Worm (Caenorhabditis elegans) whole organism, late embryonic: ENCODE results near the gene ZK185.1.

Experiments
- ama-1 ChIP-seq: fragments of 150-350 bp; optimal IDR thresholded peaks from 2 replicates; lab custom pipeline; 2014
- ceh-48 ChIP-seq: sonication (generic microtip); optimal IDR thresholded peaks from 2 replicates; lab custom pipeline; 2016; ENCODE audit warnings: missing genetic modification characterization, inconsistent platforms, missing compliant biosample characterization
- fax-1 ChIP-seq: sonication (generic microtip); optimal IDR thresholded peaks from 2 replicates; lab custom pipeline; 2016; ENCODE audit warnings: missing genotype, missing genetic modification characterization, missing compliant biosample characterization
- fkh-10 ChIP-seq: fragments of 150-350 bp; optimal IDR thresholded peaks from 2 replicates; lab custom pipeline; 2014; ENCODE audit warnings: missing biosample characterization, missing genetic modification reagents, missing genetic modification characterization
- pha-2 ChIP-seq: sonication (generic microtip); optimal IDR thresholded peaks from 2 replicates; lab custom pipeline; 2017; ENCODE audit warnings: mild to moderate bottlenecking, missing genetic modification characterization, missing compliant biosample characterization
- syd-9 ChIP-seq: sonication (generic microtip); optimal IDR thresholded peaks from 2 replicates; lab custom pipeline; 2016; ENCODE audit warnings: mild to moderate bottlenecking, missing genetic modification characterization, moderate library complexity, missing compliant biosample characterization

DNA sequence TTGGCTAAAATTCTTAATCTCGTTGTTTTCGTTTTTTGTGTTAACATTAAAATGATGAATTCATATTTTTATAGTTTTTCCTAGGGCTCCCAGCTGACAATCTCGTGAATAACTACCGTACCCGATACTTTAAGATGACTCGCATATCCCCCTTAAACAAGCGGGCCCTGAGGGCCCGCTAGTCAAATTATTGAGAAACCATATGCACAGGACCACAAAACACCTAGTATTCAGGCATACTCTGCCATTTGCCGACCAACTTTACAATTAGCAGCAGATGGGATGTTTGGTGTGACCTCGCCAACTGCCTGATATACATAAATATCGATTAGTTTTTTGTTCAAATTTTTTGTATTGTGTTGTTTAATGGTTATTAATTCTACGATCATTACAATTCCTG is 48.5 kb downstream of the ZK185.1 start, which contains the start of gene F19C7.3:
- no peak for TF ChIP-seq pha-2 (tag; lab: Kevin White, UChicago)
- TF ChIP-seq fax-1 (tag; lab: Kevin White, UChicago) = no peak
- no peak for TF ChIP-seq fkh-10
- TF ChIP-seq ama-1 (lab: Kevin White, UChicago) = no peak
- no peak for TF ChIP-seq syd-9 (tag; lab: Kevin White, UChicago)
- TF ChIP-seq ceh-48 (tag; lab: Kevin White, UChicago) = no peak
